Fruit fly (Drosophila melanogaster): Measurements from ENCODE around the gene CG45064.

CG45064 gene

dm6 chrX:14839739-14840347 lies 42.5 kb downstream of the CG45064 start:
- TF ChIP-seq Myc (optimal IDR thresholded peaks at IDR 0.05) (no peak), Sin3A (optimal IDR thresholded peaks at IDR 0.05) (no peak), insv (optimal IDR thresholded peaks at IDR 0.05) (no peak), ttk (optimal IDR thresholded peaks at IDR 0.05) (no peak), h (optimal IDR thresholded peaks at IDR 0.05) (no peak), psq (optimal IDR thresholded peaks at IDR 0.05) (no peak)

dm6 chrX:14839047-14839446 lies 43.3 kb downstream of the CG45064 start, which contains the start of the genes CG32590 and Flo2:
Gene CG32590 (minus strand): TSS chrX:14839106.
Gene Flo2 (plus strand): TSS chrX:14839376.
- no peak for TF ChIP-seq insv (optimal IDR thresholded peaks at IDR 0.05)
- TF ChIP-seq psq (optimal IDR thresholded peaks at IDR 0.05), result no peak
- TF ChIP-seq ttk (optimal IDR thresholded peaks at IDR 0.05), result no peak
- TF ChIP-seq Sin3A (optimal IDR thresholded peaks at IDR 0.05), result no peak
- TF ChIP-seq h (optimal IDR thresholded peaks at IDR 0.05), result no peak
- no peak for TF ChIP-seq Myc (optimal IDR thresholded peaks at IDR 0.05)

DNA sequence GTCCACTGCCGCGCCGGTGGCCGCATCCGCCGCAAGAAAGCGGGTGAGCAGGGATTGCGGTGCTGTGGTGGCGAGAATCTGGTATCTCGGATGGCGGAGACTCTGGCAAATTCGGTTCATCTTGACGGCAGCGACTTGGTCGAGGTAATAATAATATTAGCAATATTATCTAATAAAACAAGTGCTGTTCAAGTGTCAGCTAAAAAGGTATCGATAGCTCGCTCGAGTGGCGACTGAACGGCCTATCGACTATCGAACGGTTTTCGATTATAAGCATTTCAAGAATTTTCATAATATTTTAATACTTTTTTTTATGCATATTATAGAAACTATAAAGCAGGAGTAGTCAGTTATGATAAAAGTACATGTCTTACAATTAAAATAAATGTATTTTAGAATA lies 44.4 kb downstream of the CG45064 start, which contains the start of gene Grx5:
Gene Grx5, minus strand, starts transcription at position 216 of the 400 bp plus-strand sequence.
- TF ChIP-seq h (optimal IDR thresholded peaks at IDR 0.05), result no peak
- TF ChIP-seq Myc (optimal IDR thresholded peaks at IDR 0.05), result no peak
- no peak for TF ChIP-seq insv (optimal IDR thresholded peaks at IDR 0.05)
- no peak for TF ChIP-seq Sin3A (optimal IDR thresholded peaks at IDR 0.05)
- no peak for TF ChIP-seq ttk (optimal IDR thresholded peaks at IDR 0.05)

DNA sequence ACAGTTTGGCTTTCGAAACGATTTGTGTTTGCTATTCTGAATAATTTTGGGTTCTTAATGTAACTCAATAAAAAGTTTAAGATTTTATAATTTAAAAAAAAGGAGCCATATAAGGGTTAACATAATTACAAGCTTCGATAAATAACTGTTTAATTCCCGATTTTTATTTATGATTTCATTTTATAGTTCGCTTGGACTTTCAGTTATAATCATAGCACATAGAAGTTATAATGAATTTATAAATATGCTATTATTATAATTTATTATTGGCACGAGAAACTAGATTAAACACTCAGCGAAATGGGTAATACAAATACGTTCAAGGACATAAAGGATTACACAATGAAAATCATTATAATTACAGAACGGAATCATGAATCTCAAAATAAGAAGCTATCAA lies 46.0 kb downstream of the CG45064 start, which contains the start of gene CG14410:
Gene CG14410, plus strand, starts transcription at position 301 of the 400 bp plus-strand sequence.
- no peak for TF ChIP-seq insv (optimal IDR thresholded peaks at IDR 0.05)

dm6 chrX:14832562-14833303 lies 49.7 kb downstream of the CG45064 start, which contains the start of gene CG14411:
Gene CG14411 (plus strand): TSS chrX:14832647.
- TF ChIP-seq psq (optimal IDR thresholded peaks at IDR 0.05) (no peak), insv (optimal IDR thresholded peaks at IDR 0.05) (no peak), h (optimal IDR thresholded peaks at IDR 0.05) (no peak), Sin3A (optimal IDR thresholded peaks at IDR 0.05) (no peak), Myc (optimal IDR thresholded peaks at IDR 0.05) (no peak), ttk (optimal IDR thresholded peaks at IDR 0.05) (no peak)

DNA sequence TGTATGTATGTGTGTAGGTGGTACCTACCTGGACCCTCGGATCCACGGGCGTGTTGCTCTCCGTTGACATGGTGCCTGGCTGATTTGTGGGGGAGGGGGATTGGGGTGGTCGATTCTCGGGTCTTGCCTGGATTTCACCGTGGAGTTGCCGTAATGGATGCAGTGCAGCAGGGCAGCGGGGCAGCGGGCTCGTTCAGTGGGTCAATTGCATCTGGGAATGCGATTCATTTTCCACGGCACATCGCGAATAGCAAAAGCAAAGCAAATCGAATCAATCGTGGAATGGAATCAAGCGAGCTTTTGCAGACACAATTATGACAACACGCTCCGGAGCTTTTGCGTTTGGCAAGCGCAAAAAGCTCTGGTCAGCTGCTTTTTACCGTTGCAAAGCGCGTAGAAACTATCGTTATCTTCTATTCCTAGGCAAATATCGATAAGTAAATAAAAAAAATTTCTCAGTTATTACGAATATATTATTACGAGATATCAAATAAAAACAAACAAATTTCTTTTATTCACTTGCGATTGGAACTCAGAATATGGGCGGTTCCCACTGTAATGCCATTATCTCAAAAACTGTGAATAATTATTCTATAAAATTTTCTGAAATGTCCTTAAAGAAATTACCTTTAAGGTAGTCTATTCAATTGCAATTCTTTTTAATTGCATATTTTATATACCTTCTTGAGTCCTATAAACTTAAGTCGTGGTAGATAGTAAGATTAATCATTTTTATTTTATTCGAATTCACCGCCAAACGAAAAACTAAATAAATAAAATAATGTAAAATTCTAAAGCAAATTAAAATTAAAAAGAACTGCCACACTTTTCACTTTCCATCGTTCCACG lies 50.4 kb downstream of the CG45064 start, which contains the start of gene CG14408:
Gene CG14408, minus strand, starts transcription at position 321 of the 849 bp plus-strand sequence.
- TF ChIP-seq Sin3A (optimal IDR thresholded peaks at IDR 0.05) (no peak), ttk (optimal IDR thresholded peaks at IDR 0.05) (no peak), insv (optimal IDR thresholded peaks at IDR 0.05) (no peak), h (optimal IDR thresholded peaks at IDR 0.05) (no peak), Myc (optimal IDR thresholded peaks at IDR 0.05) (no peak), psq (optimal IDR thresholded peaks at IDR 0.05) (no peak)

DNA sequence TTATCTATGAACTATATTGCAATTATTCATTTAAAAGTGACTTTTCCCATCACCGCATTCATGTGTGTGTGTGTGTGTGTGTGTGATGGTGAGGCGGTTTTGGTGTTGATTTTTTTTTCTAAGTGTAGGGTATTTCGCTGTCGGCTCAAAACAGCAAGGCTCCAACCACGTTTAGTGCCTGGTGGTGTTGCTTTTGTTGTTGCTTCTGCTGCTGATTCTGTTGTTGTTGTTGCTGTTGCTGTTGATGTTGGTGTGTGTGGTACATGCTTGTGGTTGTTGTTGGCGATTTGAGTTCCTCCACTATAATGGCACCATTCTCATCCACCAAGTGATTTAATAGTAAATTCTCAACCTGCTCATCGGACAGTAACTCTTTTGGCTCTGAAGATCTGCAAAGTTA lies 54.7 kb downstream of the CG45064 start:
- TF ChIP-seq ttk (optimal IDR thresholded peaks at IDR 0.05) (no peak), insv (optimal IDR thresholded peaks at IDR 0.05) (no peak), Sin3A (optimal IDR thresholded peaks at IDR 0.05) (no peak), psq (optimal IDR thresholded peaks at IDR 0.05) (no peak), h (optimal IDR thresholded peaks at IDR 0.05) (no peak), Myc (optimal IDR thresholded peaks at IDR 0.05) (no peak)

- TF ChIP-seq ttk (optimal IDR thresholded peaks at IDR 0.05), result no peak
- TF ChIP-seq h (optimal IDR thresholded peaks at IDR 0.05), result no peak
- TF ChIP-seq psq (optimal IDR thresholded peaks at IDR 0.05), result no peak
- no peak for TF ChIP-seq Sin3A (optimal IDR thresholded peaks at IDR 0.05)
- no peak for TF ChIP-seq Myc (optimal IDR thresholded peaks at IDR 0.05)
- no peak for TF ChIP-seq insv (optimal IDR thresholded peaks at IDR 0.05)
Observed at dm6 chrX:14825922-14826617, 56.3 kb downstream of the CG45064 start, which contains the start of gene rut. Gene rut (minus strand): TSS chrX:14826073.

- TF ChIP-seq h (optimal IDR thresholded peaks at IDR 0.05) (no peak), psq (optimal IDR thresholded peaks at IDR 0.05) (no peak), insv (optimal IDR thresholded peaks at IDR 0.05) (no peak), ttk (optimal IDR thresholded peaks at IDR 0.05) (no peak), Sin3A (optimal IDR thresholded peaks at IDR 0.05) (no peak), Myc (optimal IDR thresholded peaks at IDR 0.05) (no peak)
Observed at dm6 chrX:14825470-14825787, 57.0 kb downstream of the CG45064 start.

All from Kc167 (cell line).